Worm (Caenorhabditis elegans) whole organism, early embryonic: ENCODE measurements around the gene F53F4.17.

ENCODE experiments used
- B0310.2 ChIP-seq: sonication (generic microtip); optimal IDR thresholded peaks from 2 replicates; lab custom pipeline; 2016; ENCODE audit warnings: mild to moderate bottlenecking, missing genetic modification characterization, missing compliant biosample characterization
- aly-1 ChIP-seq: sonication (generic microtip); optimal IDR thresholded peaks from 2 replicates; lab custom pipeline; 2016; ENCODE audit warnings: missing genetic modification characterization, missing compliant biosample characterization
- ama-1 ChIP-seq: fragments of 150-350 bp; optimal IDR thresholded peaks from 2 replicates; lab custom pipeline; 2014
- ceh-13 ChIP-seq: fragments of 200-800 bp; sonication (Bioruptor generic); optimal IDR thresholded peaks from 2 replicates; lab custom pipeline; 2018; ENCODE audit warnings: mild to moderate bottlenecking, missing genetic modification characterization, missing compliant biosample characterization
- ets-7 ChIP-seq: sonication (generic microtip); optimal IDR thresholded peaks from 2 replicates; lab custom pipeline; 2016; ENCODE audit warnings: missing genotype, missing genetic modification characterization, missing compliant biosample characterization
- flt-1 ChIP-seq: fragments of 200-800 bp; sonication (Bioruptor generic); IDR thresholded peaks from 2 replicates; pipeline ENCODE4 v1.3.6; 2022; ENCODE audit warnings: missing genetic modification characterization, missing compliant biosample characterization
- hmg-4 ChIP-seq: fragments of 200-800 bp; sonication (Bioruptor generic); optimal IDR thresholded peaks from 2 replicates; lab custom pipeline; 2018; ENCODE audit warnings: mild to moderate bottlenecking, missing genetic modification characterization, missing compliant biosample characterization
- pes-1 ChIP-seq: fragments of 200-800 bp; sonication (Bioruptor generic); IDR thresholded peaks from 2 replicates; pipeline ENCODE4 v1.3.6; 2022; ENCODE audit warnings: missing genetic modification reagents, missing genetic modification characterization, missing compliant biosample characterization
- sea-1 ChIP-seq: fragments of 200-800 bp; sonication (Bioruptor generic); conservative IDR thresholded peaks from 2 replicates; pipeline ENCODE4 v1.3.6; 2022; ENCODE audit warnings: missing genetic modification characterization, missing compliant biosample characterization
- tbx-11 ChIP-seq: fragments of 200-800 bp; sonication (Bioruptor generic); IDR thresholded peaks from 2 replicates; pipeline ENCODE4 v1.3.6; 2022; ENCODE audit warnings: missing genetic modification characterization, missing compliant biosample characterization
- tra-4 ChIP-seq: sonication (generic microtip); optimal IDR thresholded peaks from 2 replicates; lab custom pipeline; 2017; ENCODE audit warnings: missing genetic modification characterization, missing compliant biosample characterization

DNA sequence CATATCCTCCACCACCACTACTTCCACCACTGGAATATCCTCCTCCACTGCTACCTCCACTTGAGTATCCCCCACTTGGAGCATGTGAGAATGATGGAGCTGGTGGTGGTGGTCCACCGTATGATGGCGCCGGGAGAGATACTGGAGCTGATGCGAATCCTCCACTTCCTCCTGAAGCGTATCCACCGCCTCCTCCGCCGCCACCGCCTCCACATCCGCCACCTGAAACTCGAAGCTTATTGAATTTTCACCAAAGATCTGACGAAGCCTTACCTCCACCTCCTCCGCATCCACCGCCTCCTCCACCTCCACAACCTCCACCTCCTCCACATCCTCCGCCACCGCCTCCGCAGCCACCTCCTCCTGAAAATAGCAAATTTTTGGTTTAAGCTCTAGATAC, 25.3 kb upstream of the F53F4.17 start:
- TF ChIP-seq B0310.2 (no peak), ama-1 (no peak), ceh-13 (no peak), aly-1 (no peak), hmg-4 (GFP tag; lab: Kevin White, UChicago) (no peak), tra-4 (tag; lab: Kevin White, UChicago) (no peak), flt-1 (GFP tag; lab: Robert Waterston, UW) (no peak), sea-1 (no peak), pes-1 (GFP tag; lab: Robert Waterston, UW) (no peak), ets-7 (tag; lab: Kevin White, UChicago) (no peak), tbx-11 (no peak)
